Worm (Caenorhabditis elegans): ENCODE data around the gene F53E4.1.
"Not testable (repeated sequence)": the region's sequence is repeated elsewhere in the genome, so short reads cannot be mapped to it uniquely, and the experiment has no call there.

Gene F53E4.1

DNA sequence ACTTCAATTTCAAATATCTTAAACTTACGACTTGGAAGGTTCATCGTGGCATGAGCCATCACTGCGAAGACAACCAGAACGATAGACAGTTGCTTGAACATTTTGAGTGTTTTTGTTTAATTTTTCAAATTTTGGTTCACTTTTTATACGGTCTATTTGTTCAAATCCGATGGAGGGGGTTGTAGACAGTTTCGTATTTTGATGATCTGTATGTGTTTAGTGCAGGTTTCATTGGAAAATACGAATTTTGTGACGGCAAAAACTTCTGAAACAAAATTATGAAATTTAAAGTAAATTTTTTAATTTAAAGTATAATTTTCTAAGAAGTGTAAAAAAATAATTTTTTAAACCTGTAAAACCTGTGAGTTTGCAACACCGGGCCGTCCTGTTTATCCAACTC lies 24.9 kb downstream of the F53E4.1 start, which contains the start of gene C55A1.4:
Gene C55A1.4 (minus strand): TSS at position 101 of the 400 bp plus-strand sequence.
- TF ChIP-seq ZK546.5 (tag; optimal IDR thresholded peaks at IDR 0.05); nfya-1 (tag; optimal IDR thresholded peaks at IDR 0.05; ENCODE audit: insufficient read depth); ztf-11 (tag; optimal IDR thresholded peaks at IDR 0.05): not testable (repeated sequence)

DNA sequence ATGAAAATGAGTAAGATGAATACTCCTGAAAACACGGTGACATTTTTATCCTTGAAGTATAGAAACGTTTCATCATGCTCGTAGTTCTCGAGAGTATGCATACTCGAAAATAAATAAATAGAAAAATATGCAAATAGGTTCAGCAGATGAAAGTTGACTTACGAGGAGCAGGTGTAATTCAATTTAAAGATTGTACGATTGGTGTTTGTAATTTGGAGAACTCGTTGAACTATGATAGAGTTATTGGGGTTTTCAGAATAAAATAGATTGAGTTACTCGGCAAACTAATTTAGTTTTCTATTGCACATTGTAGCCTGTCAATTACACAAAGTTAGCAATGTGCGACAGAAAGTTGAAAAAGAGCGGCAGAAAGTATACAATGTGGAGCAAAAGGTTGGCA lies 29.2 kb downstream of the F53E4.1 start, which contains the start of gene srz-44:
Gene srz-44 (minus strand): TSS at position 101 of the 400 bp plus-strand sequence.
- TF ChIP-seq nfya-1 (tag; optimal IDR thresholded peaks at IDR 0.05; ENCODE audit: insufficient read depth) (no peak), nhr-77 (tag; optimal IDR thresholded peaks at IDR 0.05) (no peak), nhr-76 (tag; optimal IDR thresholded peaks at IDR 0.05) (no peak), daf-12 (tag; optimal IDR thresholded peaks at IDR 0.05) (no peak), nhr-43 (tag; optimal IDR thresholded peaks at IDR 0.05; ENCODE audit: poor library complexity, severe bottlenecking) (no peak), fkh-2 (tag; optimal IDR thresholded peaks at IDR 0.05) (no peak), eor-1 (tag; optimal IDR thresholded peaks at IDR 0.05) (no peak), lin-15B (tag; optimal IDR thresholded peaks at IDR 0.05) (no peak), elt-3 (tag; optimal IDR thresholded peaks at IDR 0.05) (no peak), elt-2 (tag; optimal IDR thresholded peaks at IDR 0.05) (no peak), egl-27 (tag; optimal IDR thresholded peaks at IDR 0.05) (no peak), ceh-28 (tag; optimal IDR thresholded peaks at IDR 0.05) (no peak), snpc-4 (tag; optimal IDR thresholded peaks at IDR 0.05) (no peak), zag-1 (tag; optimal IDR thresholded peaks at IDR 0.05) (no peak), fos-1 (tag; optimal IDR thresholded peaks at IDR 0.05) (no peak), ztf-4 (tag; optimal IDR thresholded peaks at IDR 0.05) (no peak), ceh-9 (tag; optimal IDR thresholded peaks at IDR 0.05) (no peak), nhr-23 (tag; optimal IDR thresholded peaks at IDR 0.05) (no peak), mdl-1 (tag; optimal IDR thresholded peaks at IDR 0.05) (no peak), R02D3.7 (tag; optimal IDR thresholded peaks at IDR 0.05) (no peak)

DNA sequence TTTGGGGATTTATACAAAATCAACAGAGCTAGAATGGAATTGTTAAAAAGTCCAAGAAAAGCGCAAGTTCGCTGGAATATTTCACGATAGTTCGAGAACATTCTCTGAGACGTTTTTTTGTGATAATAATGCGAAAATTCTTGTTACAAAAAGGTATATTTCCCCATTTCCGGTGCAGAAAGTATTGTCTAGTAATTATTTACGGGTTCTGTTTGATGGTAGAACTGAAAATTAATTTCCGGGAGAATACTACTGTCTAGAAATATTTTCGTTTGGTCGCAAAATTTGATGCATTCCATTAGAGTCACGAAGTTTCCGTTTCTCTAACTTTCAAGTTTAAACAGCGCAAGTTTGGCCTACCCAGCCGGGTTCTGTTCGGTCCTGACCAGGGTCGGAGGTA lies 38.6 kb downstream of the F53E4.1 start, which contains the start of gene str-248:
Gene str-248 (minus strand): TSS at position 101 of the 400 bp plus-strand sequence.
- TF ChIP-seq pqm-1 (tag; optimal IDR thresholded peaks at IDR 0.05) (no peak), unc-62 (GFP tag; optimal IDR thresholded peaks at IDR 0.05) (no peak), eor-1 (tag; optimal IDR thresholded peaks at IDR 0.05) (no peak), ztf-11 (tag; optimal IDR thresholded peaks at IDR 0.05) (no peak), nhr-12 (tag; optimal IDR thresholded peaks at IDR 0.05) (no peak), nhr-28 (tag; optimal IDR thresholded peaks at IDR 0.05) (no peak), mdl-1 (tag; optimal IDR thresholded peaks at IDR 0.05) (no peak), ZK546.5 (tag; optimal IDR thresholded peaks at IDR 0.05) (no peak), ceh-28 (tag; optimal IDR thresholded peaks at IDR 0.05) (no peak), nhr-67 (tag; optimal IDR thresholded peaks at IDR 0.05) (no peak), nfya-1 (tag; optimal IDR thresholded peaks at IDR 0.05; ENCODE audit: insufficient read depth) (no peak), daf-12 (tag; optimal IDR thresholded peaks at IDR 0.05) (no peak), nhr-237 (tag; optimal IDR thresholded peaks at IDR 0.05) (no peak), mml-1 (tag; optimal IDR thresholded peaks at IDR 0.05) (no peak), lin-39 (tag; optimal IDR thresholded peaks at IDR 0.05) (no peak), lsy-12 (tag; optimal IDR thresholded peaks at IDR 0.05) (no peak), nhr-23 (tag; optimal IDR thresholded peaks at IDR 0.05) (no peak), egl-27 (tag; optimal IDR thresholded peaks at IDR 0.05) (no peak), fkh-2 (tag; optimal IDR thresholded peaks at IDR 0.05) (no peak), unc-39 (tag; optimal IDR thresholded peaks at IDR 0.05) (no peak)

DNA sequence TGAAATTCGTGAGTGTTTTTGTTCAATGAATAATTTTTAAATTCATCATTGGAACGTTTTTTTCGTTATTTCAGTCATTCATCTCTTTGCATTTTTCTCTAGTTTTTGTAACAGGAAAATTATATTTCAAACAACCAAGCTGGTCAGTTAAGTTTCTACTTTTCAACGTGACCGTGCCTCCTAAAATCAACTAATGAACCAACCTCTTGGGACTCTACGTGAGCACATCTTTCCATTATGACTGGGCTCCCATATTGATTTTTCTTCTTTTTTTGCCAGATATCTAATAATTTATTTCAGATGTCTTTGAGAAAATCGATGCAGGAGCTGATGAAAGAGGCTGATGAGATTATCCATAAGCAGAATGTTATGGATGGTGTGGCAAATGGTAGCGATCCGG lies 42.5 kb downstream of the F53E4.1 start, which contains the start of gene C55A1.11:
Gene C55A1.11 (plus strand): TSS at position 301 of the 400 bp plus-strand sequence.
- TF ChIP-seq nhr-67 (tag; optimal IDR thresholded peaks at IDR 0.05) (no peak), lsy-12 (tag; optimal IDR thresholded peaks at IDR 0.05) (no peak), nhr-28 (tag; optimal IDR thresholded peaks at IDR 0.05) (no peak), fkh-2 (tag; optimal IDR thresholded peaks at IDR 0.05) (no peak), lin-39 (tag; optimal IDR thresholded peaks at IDR 0.05) (no peak), R02D3.7 (tag; optimal IDR thresholded peaks at IDR 0.05) (no peak), egl-27 (tag; optimal IDR thresholded peaks at IDR 0.05) (no peak), ztf-11 (tag; optimal IDR thresholded peaks at IDR 0.05) (no peak)

DNA sequence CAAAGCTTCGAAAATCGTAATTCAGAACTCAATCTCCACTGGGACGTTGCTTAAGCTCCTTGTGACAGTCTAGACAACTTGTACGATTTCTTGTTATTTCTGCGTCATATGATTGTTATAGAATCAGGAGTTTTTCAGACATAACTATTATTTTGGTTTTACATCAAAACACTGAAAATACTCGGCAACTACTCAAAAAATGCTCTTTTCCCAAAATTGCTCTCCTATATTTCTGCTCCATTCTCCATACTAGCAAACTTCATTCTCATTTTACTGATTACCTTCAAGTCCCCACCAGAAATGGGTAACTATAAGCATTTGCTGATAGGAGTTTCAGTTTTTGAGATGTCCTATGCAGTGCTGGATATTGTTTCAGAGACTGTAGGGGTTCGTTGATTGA lies 46.6 kb downstream of the F53E4.1 start, which contains the start of gene C55A1.1:
Gene C55A1.1 (plus strand): TSS at position 301 of the 400 bp plus-strand sequence.
- TF ChIP-seq ztf-4 (tag; optimal IDR thresholded peaks at IDR 0.05) (no peak), ceh-16 (tag; optimal IDR thresholded peaks at IDR 0.05) (no peak), pha-4 (tag; optimal IDR thresholded peaks at IDR 0.05) (no peak), ceh-9 (tag; optimal IDR thresholded peaks at IDR 0.05) (no peak), nhr-28 (tag; optimal IDR thresholded peaks at IDR 0.05) (no peak), hmg-11 (tag; optimal IDR thresholded peaks at IDR 0.05) (no peak), fos-1 (tag; optimal IDR thresholded peaks at IDR 0.05) (no peak), nhr-237 (tag; optimal IDR thresholded peaks at IDR 0.05) (no peak), ceh-28 (tag; optimal IDR thresholded peaks at IDR 0.05) (no peak), ceh-82 (tag; optimal IDR thresholded peaks at IDR 0.05) (no peak), nhr-76 (tag; optimal IDR thresholded peaks at IDR 0.05) (no peak), nhr-67 (tag; optimal IDR thresholded peaks at IDR 0.05) (no peak), egl-27 (tag; optimal IDR thresholded peaks at IDR 0.05) (no peak), lin-15B (tag; optimal IDR thresholded peaks at IDR 0.05) (no peak)
